Worm (Caenorhabditis elegans): ENCODE measurements around the gene C34E7.3.

C34E7.3 gene

ce11 chrX:12946533-12946932 lies 16.5 kb downstream of the C34E7.3 start, which contains the start of gene C05E7.3:
TSS of gene C05E7.3 (minus strand) at chrX:12946633.
- TF ChIP-seq nhr-67 (tag; optimal IDR thresholded peaks at IDR 0.05) (no peak), ZK546.5 (tag; optimal IDR thresholded peaks at IDR 0.05) (no peak), unc-39 (tag; optimal IDR thresholded peaks at IDR 0.05) (no peak), pqm-1 (tag; optimal IDR thresholded peaks at IDR 0.05) (no peak), sea-2 (GFP tag; optimal IDR thresholded peaks at IDR 0.05) (no peak), mml-1 (tag; optimal IDR thresholded peaks at IDR 0.05) (no peak), pha-4 (tag; optimal IDR thresholded peaks at IDR 0.05) (no peak), lin-15B (tag; optimal IDR thresholded peaks at IDR 0.05) (no peak), ceh-16 (tag; optimal IDR thresholded peaks at IDR 0.05) (no peak)

- TF ChIP-seq fkh-2 (tag; optimal IDR thresholded peaks at IDR 0.05) (no peak), nhr-43 (tag; optimal IDR thresholded peaks at IDR 0.05; ENCODE audit: poor library complexity, severe bottlenecking) (no peak), aly-2 (tag; optimal IDR thresholded peaks at IDR 0.05) (no peak), jun-1 (tag; optimal IDR thresholded peaks at IDR 0.05) (no peak), nhr-76 (tag; optimal IDR thresholded peaks at IDR 0.05) (no peak)
These were observed 21.1 kb downstream of the C34E7.3 start for ce11 chrX:12951175-12951574.

ce11 chrX:12958897-12959296 lies 28.8 kb downstream of the C34E7.3 start:
- TF ChIP-seq fos-1 (tag; optimal IDR thresholded peaks at IDR 0.05) (no peak), nhr-43 (tag; optimal IDR thresholded peaks at IDR 0.05; ENCODE audit: poor library complexity, severe bottlenecking) (no peak), nhr-12 (tag; optimal IDR thresholded peaks at IDR 0.05) (no peak), fkh-10 (GFP tag; optimal IDR thresholded peaks at IDR 0.05) (peak; percentile 76), unc-39 (tag; optimal IDR thresholded peaks at IDR 0.05) (no peak), lsy-12 (tag; optimal IDR thresholded peaks at IDR 0.05) (no peak), nhr-11 (tag; optimal IDR thresholded peaks at IDR 0.05) (no peak), nhr-25 (tag; optimal IDR thresholded peaks at IDR 0.05) (no peak), unc-62 (GFP tag; optimal IDR thresholded peaks at IDR 0.05) (no peak)

ce11 chrX:12965163-12965562 lies 35.1 kb downstream of the C34E7.3 start, which contains the start of gene frpr-2:
TSS of gene frpr-2 (plus strand) at chrX:12965463.
- no peak for TF ChIP-seq ceh-28 (tag; optimal IDR thresholded peaks at IDR 0.05)
- TF ChIP-seq lin-39 (tag; optimal IDR thresholded peaks at IDR 0.05) = no peak
- no peak for TF ChIP-seq skn-1 (tag; optimal IDR thresholded peaks at IDR 0.05)

ce11 chrX:12975595-12976089 lies 45.6 kb downstream of the C34E7.3 start, which contains the start of gene ppk-3:
TSS of gene ppk-3 (minus strand) at chrX:12975645.
- TF ChIP-seq nhr-43 (tag; optimal IDR thresholded peaks at IDR 0.05; ENCODE audit: poor library complexity, severe bottlenecking) (peak; percentile 86), skn-1 (tag; optimal IDR thresholded peaks at IDR 0.05) (no peak), ztf-11 (tag; optimal IDR thresholded peaks at IDR 0.05) (no peak), daf-12 (tag; optimal IDR thresholded peaks at IDR 0.05) (no peak), egl-27 (tag; optimal IDR thresholded peaks at IDR 0.05) (no peak), nhr-76 (tag; optimal IDR thresholded peaks at IDR 0.05) (no peak), unc-39 (tag; optimal IDR thresholded peaks at IDR 0.05) (no peak), fkh-2 (tag; optimal IDR thresholded peaks at IDR 0.05) (no peak), elt-1 (tag; optimal IDR thresholded peaks at IDR 0.05) (peak; percentile 61), ceh-9 (tag; optimal IDR thresholded peaks at IDR 0.05) (no peak), snpc-4 (tag; optimal IDR thresholded peaks at IDR 0.05) (no peak), ceh-82 (tag; optimal IDR thresholded peaks at IDR 0.05) (peak; percentile 4), sea-2 (GFP tag; optimal IDR thresholded peaks at IDR 0.05) (no peak), nhr-25 (tag; optimal IDR thresholded peaks at IDR 0.05) (peak; percentile 94), eor-1 (tag; optimal IDR thresholded peaks at IDR 0.05) (no peak), lin-39 (tag; optimal IDR thresholded peaks at IDR 0.05) (peak; percentile 68), pqm-1 (tag; optimal IDR thresholded peaks at IDR 0.05) (peak; percentile 40), nhr-67 (tag; optimal IDR thresholded peaks at IDR 0.05) (no peak), unc-62 (GFP tag; optimal IDR thresholded peaks at IDR 0.05) (no peak), tbx-2 (tag; optimal IDR thresholded peaks at IDR 0.05) (peak; percentile 35), lsy-12 (tag; optimal IDR thresholded peaks at IDR 0.05) (peak; percentile 6), zag-1 (tag; optimal IDR thresholded peaks at IDR 0.05) (no peak), nhr-12 (tag; optimal IDR thresholded peaks at IDR 0.05) (no peak), ZK546.5 (tag; optimal IDR thresholded peaks at IDR 0.05) (no peak), aly-2 (tag; optimal IDR thresholded peaks at IDR 0.05) (no peak), egl-5 (tag; optimal IDR thresholded peaks at IDR 0.05) (no peak), elt-2 (tag; optimal IDR thresholded peaks at IDR 0.05) (peak; percentile 20), pha-4 (tag; optimal IDR thresholded peaks at IDR 0.05) (peak; percentile 87), nhr-28 (tag; optimal IDR thresholded peaks at IDR 0.05) (no peak), elt-3 (tag; optimal IDR thresholded peaks at IDR 0.05) (peak in 1 of 3 experiments; percentile 24), mml-1 (tag; optimal IDR thresholded peaks at IDR 0.05) (no peak), fkh-10 (GFP tag; optimal IDR thresholded peaks at IDR 0.05) (no peak), mdl-1 (tag; optimal IDR thresholded peaks at IDR 0.05) (no peak), fos-1 (tag; optimal IDR thresholded peaks at IDR 0.05) (no peak), ceh-16 (tag; optimal IDR thresholded peaks at IDR 0.05) (no peak), hmg-11 (tag; optimal IDR thresholded peaks at IDR 0.05) (peak; percentile 70), jun-1 (tag; optimal IDR thresholded peaks at IDR 0.05) (peak; percentile 61), ceh-28 (tag; optimal IDR thresholded peaks at IDR 0.05) (peak; percentile 55), ama-1 (optimal IDR thresholded peaks at IDR 0.05) (no peak), nhr-11 (tag; optimal IDR thresholded peaks at IDR 0.05) (no peak), lin-15B (tag; optimal IDR thresholded peaks at IDR 0.05) (peak; percentile 81), nhr-237 (tag; optimal IDR thresholded peaks at IDR 0.05) (no peak)
